Worm (Caenorhabditis elegans): Measurements from ENCODE around the gene ZK809.9.

ZK809.9 gene

ce11 chrIV:11673543-11673942 lies 8.4 kb downstream of the ZK809.9 start, which contains the start of gene inx-8:
Gene inx-8 (plus strand): TSS chrIV:11673843.
- TF ChIP-seq dve-1 (tag; optimal IDR thresholded peaks at IDR 0.05), result no peak
- TF ChIP-seq elt-2 (tag; optimal IDR thresholded peaks at IDR 0.05), result no peak
- TF ChIP-seq dmd-4 (tag; optimal IDR thresholded peaks at IDR 0.05; ENCODE audit: borderline replicate concordance), result no peak

ce11 chrIV:11676054-11676453 lies 10.9 kb downstream of the ZK809.9 start, which contains the start of gene inx-9:
Gene inx-9 (plus strand): TSS chrIV:11676354.
- TF ChIP-seq hlh-8 (tag; optimal IDR thresholded peaks at IDR 0.05) (no peak), ceh-19 (GFP tag; optimal IDR thresholded peaks at IDR 0.05) (no peak), ets-4 (tag; optimal IDR thresholded peaks at IDR 0.05) (no peak), pat-9 (tag; optimal IDR thresholded peaks at IDR 0.05) (no peak), fkh-10 (GFP tag; optimal IDR thresholded peaks at IDR 0.05) (no peak), tbx-7 (tag; optimal IDR thresholded peaks at IDR 0.05) (no peak), zip-5 (tag; optimal IDR thresholded peaks at IDR 0.05) (no peak), ceh-6 (GFP tag; optimal IDR thresholded peaks at IDR 0.05) (no peak), hlh-30 (tag; optimal IDR thresholded peaks at IDR 0.05; ENCODE audit: insufficient read depth) (no peak), ceh-31 (tag; optimal IDR thresholded peaks at IDR 0.05) (no peak), K09A11.1 (tag; optimal IDR thresholded peaks at IDR 0.05; ENCODE audit: insufficient read depth) (no peak), unc-86 (tag; optimal IDR thresholded peaks at IDR 0.05) (no peak), ceh-30 (tag; optimal IDR thresholded peaks at IDR 0.05) (no peak), pros-1 (tag; optimal IDR thresholded peaks at IDR 0.05) (no peak), dve-1 (tag; optimal IDR thresholded peaks at IDR 0.05) (no peak), eyg-1 (tag; optimal IDR thresholded peaks at IDR 0.05) (no peak), K02D7.2 (tag; optimal IDR thresholded peaks at IDR 0.05) (no peak), lin-11 (tag; optimal IDR thresholded peaks at IDR 0.05) (no peak), pag-3 (tag; optimal IDR thresholded peaks at IDR 0.05; ENCODE audit: borderline replicate concordance) (no peak)

ce11 chrIV:11681905-11682304 lies 16.8 kb downstream of the ZK809.9 start, which contains the start of gene ZK792.4:
Gene ZK792.4 (minus strand): TSS chrIV:11682005.
- TF ChIP-seq madf-2 (tag; optimal IDR thresholded peaks at IDR 0.05), result no peak
- no peak for TF ChIP-seq ceh-9 (tag; optimal IDR thresholded peaks at IDR 0.05)

ce11 chrIV:11688018-11688417 lies 22.9 kb downstream of the ZK809.9 start, which contains the start of gene ZK792.5:
Gene ZK792.5 (minus strand): TSS chrIV:11688118.
- TF ChIP-seq pha-2 (tag; optimal IDR thresholded peaks at IDR 0.05) (no peak), dmd-4 (tag; optimal IDR thresholded peaks at IDR 0.05; ENCODE audit: borderline replicate concordance) (no peak), tbx-2 (tag; optimal IDR thresholded peaks at IDR 0.05) (no peak), ceh-34 (tag; optimal IDR thresholded peaks at IDR 0.05) (no peak), sox-2 (GFP tag; IDR thresholded peaks at IDR 0.05) (no peak), K02D7.2 (tag; optimal IDR thresholded peaks at IDR 0.05) (no peak), ceh-18 (tag; optimal IDR thresholded peaks at IDR 0.05) (no peak), rnt-1 (tag; optimal IDR thresholded peaks at IDR 0.05) (no peak), ceh-2 (tag; optimal IDR thresholded peaks at IDR 0.05) (no peak), ref-2 (tag; optimal IDR thresholded peaks at IDR 0.05) (no peak)

- TF ChIP-seq che-1 (tag; optimal IDR thresholded peaks at IDR 0.05), result no peak
- TF ChIP-seq ceh-30 (tag; optimal IDR thresholded peaks at IDR 0.05), result no peak
- TF ChIP-seq elt-2 (tag; optimal IDR thresholded peaks at IDR 0.05), result no peak
- no peak for TF ChIP-seq pqm-1 (tag; optimal IDR thresholded peaks at IDR 0.05)
- TF ChIP-seq mec-3 (tag; optimal IDR thresholded peaks at IDR 0.05; ENCODE audit: borderline replicate concordance), result no peak
- TF ChIP-seq tbx-2 (tag; optimal IDR thresholded peaks at IDR 0.05), result no peak
- TF ChIP-seq sox-4 (tag; optimal IDR thresholded peaks at IDR 0.05), result no peak
- TF ChIP-seq ceh-18 (tag; optimal IDR thresholded peaks at IDR 0.05), result no peak
- TF ChIP-seq ref-2 (tag; optimal IDR thresholded peaks at IDR 0.05), result no peak
- no peak for TF ChIP-seq sdc-2 (tag; optimal IDR thresholded peaks at IDR 0.05)
- TF ChIP-seq gmeb-2 (tag; optimal IDR thresholded peaks at IDR 0.05), result no peak
- no peak for TF ChIP-seq nhr-232 (tag; optimal IDR thresholded peaks at IDR 0.05)
- no peak for TF ChIP-seq ahr-1 (tag; optimal IDR thresholded peaks at IDR 0.05)
- no peak for TF ChIP-seq ceh-48 (tag; optimal IDR thresholded peaks at IDR 0.05)
- no peak for TF ChIP-seq syd-9 (tag; optimal IDR thresholded peaks at IDR 0.05)
Measured at ce11 chrIV:11690988-11691387, 25.9 kb downstream of the ZK809.9 start, which contains the start of gene let-60. Gene let-60 (minus strand): TSS chrIV:11691088.

Data from whole organism, late embryonic.